Fruit fly (Drosophila melanogaster) whole organism, embryonic: ENCODE measurements around the gene CG10510.

Source experiments
- BEAF-32 ChIP-seq: fragments of 200-800 bp; sonication (Bioruptor generic); optimal IDR thresholded peaks from 3 replicates; lab custom pipeline; 2017; ENCODE audit warnings: missing biosample characterization, missing genetic modification characterization, mild to moderate bottlenecking, moderate library complexity, missing genetic modification reagents
- Bdp1 ChIP-seq: fragments of 200-800 bp; sonication (Bioruptor generic); optimal IDR thresholded peaks from 3 replicates; lab custom pipeline; 2016; ENCODE audit warnings: missing biosample characterization, missing genetic modification characterization
- CG10654 ChIP-seq: fragments of 200-800 bp; sonication (Bioruptor generic); optimal IDR thresholded peaks from 2 replicates; lab custom pipeline; 2016; ENCODE audit warnings: missing biosample characterization, missing genetic modification characterization
- CG11504 ChIP-seq: fragments of 200-800 bp; sonication (Bioruptor generic); optimal IDR thresholded peaks from 3 replicates; lab custom pipeline; 2019; ENCODE audit warnings: missing biosample characterization, mild to moderate bottlenecking, missing genetic modification characterization, moderate library complexity
- CG12659 ChIP-seq: fragments of 200-800 bp; sonication (Bioruptor generic); optimal IDR thresholded peaks from 3 replicates; lab custom pipeline; 2017; ENCODE audit warnings: mild to moderate bottlenecking, missing biosample characterization, missing genetic modification reagents, missing genetic modification characterization
- CG15073 ChIP-seq: fragments of 200-800 bp; sonication (Bioruptor generic); optimal IDR thresholded peaks from 2 replicates; lab custom pipeline; 2016; ENCODE audit warnings: missing biosample characterization, missing genetic modification characterization
- CG18262 ChIP-seq: fragments of 200-800 bp; optimal IDR thresholded peaks from 3 replicates; lab custom pipeline; 2019; ENCODE audit warnings: missing biosample characterization, mild to moderate bottlenecking, missing genetic modification characterization, moderate library complexity
- CG2116 ChIP-seq: fragments of 200-800 bp; sonication (Bioruptor generic); optimal IDR thresholded peaks from 3 replicates; lab custom pipeline; 2018; ENCODE audit warnings: missing biosample characterization, mild to moderate bottlenecking, missing genetic modification characterization
- CG2129 ChIP-seq: fragments of 200-800 bp; sonication (Bioruptor generic); IDR thresholded peaks from 2 replicates; pipeline ENCODE4 v1.3.6; 2022; ENCODE audit warnings: missing biosample characterization, missing genetic modification characterization; ENCODE audit not compliant: partially characterized antibody
- CG2889 ChIP-seq: fragments of 200-800 bp; sonication (Bioruptor generic); IDR thresholded peaks from 3 replicates; pipeline ENCODE4 v1.3.6; 2022; ENCODE audit warnings: missing biosample characterization, missing genetic modification characterization
- CG3065 ChIP-seq: fragments of 200-800 bp; sonication (Bioruptor generic); optimal IDR thresholded peaks from 2 replicates; lab custom pipeline; 2016; ENCODE audit warnings: missing biosample characterization, missing genetic modification characterization
- CG31441 ChIP-seq: fragments of 200-800 bp; sonication (Bioruptor generic); IDR thresholded peaks from 2 replicates; pipeline ENCODE4 v1.3.6; 2022; ENCODE audit warnings: missing biosample characterization, missing genetic modification characterization
- CG3995 ChIP-seq: fragments of 200-800 bp; sonication (Bioruptor generic); optimal IDR thresholded peaks from 3 replicates; lab custom pipeline; 2016; ENCODE audit warnings: missing biosample characterization, missing genetic modification characterization
- CG4730 ChIP-seq: fragments of 200-800 bp; sonication (Bioruptor generic); IDR thresholded peaks from 2 replicates; pipeline ENCODE4 v1.3.6; 2022; ENCODE audit warnings: missing biosample characterization, missing genetic modification characterization
- CG5245 ChIP-seq: fragments of 200-800 bp; sonication (Bioruptor generic); optimal IDR thresholded peaks from 3 replicates; lab custom pipeline; 2016; ENCODE audit warnings: missing biosample characterization, missing genetic modification characterization
- CG9797 ChIP-seq: fragments of 200-800 bp; sonication (Bioruptor generic); optimal IDR thresholded peaks from 3 replicates; lab custom pipeline; 2018; ENCODE audit warnings: missing biosample characterization, mild to moderate bottlenecking, missing genetic modification characterization
- E2f1 ChIP-seq: fragments of 200-800 bp; sonication (Bioruptor generic); IDR thresholded peaks from 2 replicates; pipeline ENCODE4 v1.3.6; 2022; ENCODE audit warnings: missing biosample characterization, missing genetic modification characterization
- Ets97D ChIP-seq: fragments of 200-800 bp; sonication (Bioruptor generic); optimal IDR thresholded peaks from 3 replicates; lab custom pipeline; 2016; ENCODE audit warnings: missing biosample characterization, missing genetic modification characterization
- Fer3 ChIP-seq: fragments of 200-800 bp; sonication (Bioruptor generic); optimal IDR thresholded peaks from 2 replicates; lab custom pipeline; 2018; ENCODE audit warnings: missing biosample characterization, mild to moderate bottlenecking, missing genetic modification characterization, moderate library complexity
- Hmr ChIP-seq: fragments of 200-800 bp; sonication (Bioruptor generic); optimal IDR thresholded peaks from 3 replicates; lab custom pipeline; 2017; ENCODE audit warnings: mild to moderate bottlenecking, missing biosample characterization, missing genetic modification reagents, missing genetic modification characterization
- Hr51 ChIP-seq, 2 experiments: fragments of 200-800 bp; sonication (Bioruptor generic); optimal IDR thresholded peaks; 2 replicates in 1 of 2; 3 replicates in 1 of 2; lab custom pipeline; 2016 to 2018; ENCODE audit warnings: missing biosample characterization in 2 of 2, missing genetic modification characterization in 2 of 2, mild to moderate bottlenecking in 1 of 2, moderate library complexity in 1 of 2
- Jarid2 ChIP-seq: fragments of 200-800 bp; sonication (Bioruptor generic); optimal IDR thresholded peaks from 3 replicates; lab custom pipeline; 2017; ENCODE audit warnings: mild to moderate bottlenecking, missing biosample characterization, missing genetic modification reagents, missing genetic modification characterization
- Mes4 ChIP-seq: fragments of 200-800 bp; sonication (Bioruptor generic); optimal IDR thresholded peaks from 2 replicates; lab custom pipeline; 2016; ENCODE audit warnings: missing biosample characterization, missing genetic modification characterization
- Mrtf ChIP-seq: fragments of 200-800 bp; sonication (Bioruptor generic); IDR thresholded peaks from 3 replicates; pipeline ENCODE4 v1.3.6; 2022; ENCODE audit warnings: missing biosample characterization, missing genetic modification characterization
- Poxn ChIP-seq: fragments of 200-800 bp; sonication (Bioruptor generic); IDR thresholded peaks from 2 replicates; pipeline ENCODE4 v1.3.6; 2022; ENCODE audit warnings: missing biosample characterization, missing genetic modification characterization
- Sox100B ChIP-seq: fragments of 200-800 bp; sonication (Bioruptor generic); optimal IDR thresholded peaks from 3 replicates; lab custom pipeline; 2018; ENCODE audit warnings: missing biosample characterization, mild to moderate bottlenecking, missing genetic modification characterization
- Trl ChIP-seq, 3 experiments: fragments of >200 bp in 2 of 3; fragments of 200-800 bp in 1 of 3; sonication (Bioruptor generic) in 1 of 3; optimal IDR thresholded peaks; 2 replicates in 1 of 3; 3 replicates in 2 of 3; lab custom pipeline; 2016 to 2017; ENCODE audit warnings: missing biosample characterization in 1 of 3, missing genetic modification characterization in 1 of 3
- Xrp1 ChIP-seq: fragments of 200-800 bp; sonication (Bioruptor generic); IDR thresholded peaks from 2 replicates; pipeline ENCODE4 v1.3.6; 2022; ENCODE audit warnings: missing biosample characterization, missing genetic modification characterization
- cato ChIP-seq: fragments of 200-800 bp; sonication (Bioruptor generic); optimal IDR thresholded peaks from 2 replicates; lab custom pipeline; 2016; ENCODE audit warnings: missing biosample characterization, missing genetic modification characterization, borderline replicate concordance
- chm ChIP-seq: fragments of 200-800 bp; sonication (Bioruptor generic); IDR thresholded peaks from 2 replicates; pipeline ENCODE4 v1.3.6; 2022; ENCODE audit warnings: missing biosample characterization, missing genetic modification characterization
- ci ChIP-seq: fragments of 200-800 bp; sonication (Bioruptor generic); IDR thresholded peaks from 3 replicates; pipeline ENCODE4 v1.3.6; 2022; ENCODE audit warnings: missing biosample characterization, missing genetic modification characterization
- crc ChIP-seq: fragments of 200-800 bp; sonication (Bioruptor generic); optimal IDR thresholded peaks from 2 replicates; lab custom pipeline; 2016; ENCODE audit warnings: missing biosample characterization, missing genetic modification characterization
- dimm ChIP-seq: fragments of 200-800 bp; sonication (Bioruptor generic); IDR thresholded peaks from 2 replicates; pipeline ENCODE4 v1.3.6; 2022; ENCODE audit warnings: missing biosample characterization, missing genetic modification characterization
- ems ChIP-seq: fragments of 200-800 bp; sonication (Bioruptor generic); optimal IDR thresholded peaks from 3 replicates; lab custom pipeline; 2016; ENCODE audit warnings: missing biosample characterization, missing genetic modification characterization
- ewg ChIP-seq: fragments of 200-800 bp; sonication (Bioruptor generic); optimal IDR thresholded peaks from 3 replicates; lab custom pipeline; 2017; ENCODE audit warnings: mild to moderate bottlenecking, missing biosample characterization, missing genetic modification reagents, missing genetic modification characterization
- fd64A ChIP-seq: fragments of 200-800 bp; sonication (Bioruptor generic); optimal IDR thresholded peaks from 3 replicates; lab custom pipeline; 2018; ENCODE audit warnings: missing biosample characterization, mild to moderate bottlenecking, missing genetic modification characterization
- gcm2 ChIP-seq: fragments of 200-800 bp; sonication (Bioruptor generic); optimal IDR thresholded peaks from 2 replicates; lab custom pipeline; 2016; ENCODE audit warnings: missing biosample characterization, missing genetic modification characterization
- gem ChIP-seq: fragments of 200-800 bp; sonication (Bioruptor generic); optimal IDR thresholded peaks from 2 replicates; lab custom pipeline; 2019; ENCODE audit warnings: missing biosample characterization, mild to moderate bottlenecking, missing genetic modification characterization, moderate library complexity
- h ChIP-seq: fragments of >200 bp; optimal IDR thresholded peaks from 2 replicates; lab custom pipeline; 2017
- ind ChIP-seq: fragments of 200-800 bp; sonication (Bioruptor generic); optimal IDR thresholded peaks from 3 replicates; lab custom pipeline; 2016; ENCODE audit warnings: missing biosample characterization, missing genetic modification characterization
- jigr1 ChIP-seq: fragments of 200-800 bp; sonication (Bioruptor generic); IDR thresholded peaks from 3 replicates; pipeline ENCODE4 v1.3.6; 2022; ENCODE audit warnings: missing biosample characterization, missing genetic modification characterization
- kah ChIP-seq: fragments of 200-800 bp; sonication (Bioruptor generic); optimal IDR thresholded peaks from 2 replicates; lab custom pipeline; 2018; ENCODE audit warnings: missing biosample characterization, mild to moderate bottlenecking, missing genetic modification characterization
- kay ChIP-seq: fragments of 200-800 bp; sonication (Bioruptor generic); optimal IDR thresholded peaks from 2 replicates; lab custom pipeline; 2016; ENCODE audit warnings: missing biosample characterization, missing genetic modification characterization
- lilli ChIP-seq: fragments of 200-800 bp; sonication (Bioruptor generic); optimal IDR thresholded peaks from 3 replicates; lab custom pipeline; 2016; ENCODE audit warnings: missing biosample characterization, missing genetic modification characterization
- mam ChIP-seq: fragments of 200-800 bp; sonication (Bioruptor generic); optimal IDR thresholded peaks from 3 replicates; lab custom pipeline; 2016; ENCODE audit warnings: missing biosample characterization, missing genetic modification characterization
- nmo ChIP-seq: fragments of 200-800 bp; sonication (Bioruptor generic); optimal IDR thresholded peaks from 2 replicates; lab custom pipeline; 2018; ENCODE audit warnings: missing biosample characterization, mild to moderate bottlenecking, missing genetic modification characterization, moderate library complexity
- run ChIP-seq: fragments of 200-800 bp; sonication (Bioruptor generic); optimal IDR thresholded peaks from 3 replicates; lab custom pipeline; 2018; ENCODE audit warnings: missing biosample characterization, mild to moderate bottlenecking, missing genetic modification characterization
- salm ChIP-seq: fragments of 200-800 bp; sonication (Bioruptor generic); optimal IDR thresholded peaks from 2 replicates; lab custom pipeline; 2018; ENCODE audit warnings: missing biosample characterization, mild to moderate bottlenecking, missing genetic modification characterization
- seq ChIP-seq: fragments of 200-800 bp; sonication (Bioruptor generic); IDR thresholded peaks from 2 replicates; pipeline ENCODE4 v1.3.6; 2022; ENCODE audit warnings: missing biosample characterization, missing genetic modification characterization
- shn ChIP-seq: fragments of 200-800 bp; sonication (Bioruptor generic); optimal IDR thresholded peaks from 3 replicates; lab custom pipeline; 2016; ENCODE audit warnings: missing biosample characterization, missing genetic modification characterization
- toy ChIP-seq: fragments of 200-800 bp; sonication (Bioruptor generic); IDR thresholded peaks from 2 replicates; pipeline ENCODE4 v1.3.6; 2022; ENCODE audit warnings: missing biosample characterization, missing genetic modification characterization
- zen ChIP-seq: fragments of 200-800 bp; sonication (Bioruptor generic); optimal IDR thresholded peaks from 3 replicates; lab custom pipeline; 2018; ENCODE audit warnings: missing biosample characterization, mild to moderate bottlenecking, missing genetic modification characterization, moderate library complexity

CG10510 gene

dm6 chr3L:21196563-21196962, 13.3 kb downstream of the CG10510 start, which contains the start of the genes Targ3 and park (continued):
- TF ChIP-seq crc (GFP tag; lab: Kevin White, UChicago) (no peak), CG3995 (GFP tag; lab: Kevin White, UChicago) (no peak), CG31441 (GFP tag; lab: Robert Waterston, UW) (no peak), CG2129 (no peak), h (no peak), Trl (optimal IDR thresholded peaks at IDR 0.05; lab: Kevin White, UChicago) (no peak), Trl (GFP tag; optimal IDR thresholded peaks at IDR 0.05; lab: Kevin White, UChicago) (no peak), ems (GFP tag; lab: Kevin White, UChicago) (peak; percentile 40), seq (GFP tag; lab: Robert Waterston, UW) (no peak), salm (tag; lab: Kevin White, UChicago) (no peak), Ets97D (GFP tag; lab: Kevin White, UChicago) (peak; percentile 53), ci (peak; percentile 64; the same call in 1 of the 3 replicates), kah (no peak), CG3065 (GFP tag; lab: Kevin White, UChicago) (no peak), CG11504 (peak; percentile 17), CG12659 (GFP tag; lab: Kevin White, UChicago) (peak; percentile 60), gem (peak; percentile 20), BEAF-32 (peak; percentile 33), Hmr (GFP tag; lab: Kevin White, UChicago) (peak; percentile 49), ind (GFP tag; lab: Kevin White, UChicago) (no peak), CG18262 (tag; lab: Kevin White, UChicago) (no peak), Xrp1 (GFP tag; lab: Robert Waterston, UW) (no peak), kay (no peak), Mrtf (GFP tag; lab: Robert Waterston, UW) (no peak), fd64A (GFP tag; lab: Kevin White, UChicago) (peak; percentile 25), CG4730 (GFP tag; lab: Robert Waterston, UW) (no peak), Poxn (no peak), shn (GFP tag; lab: Kevin White, UChicago) (peak; percentile 39), ewg (peak; percentile 11), CG5245 (no peak), cato (GFP tag; lab: Kevin White, UChicago) (no peak), gcm2 (no peak), lilli (GFP tag; lab: Kevin White, UChicago) (peak; percentile 61), nmo (GFP tag; lab: Kevin White, UChicago) (peak; percentile 7), CG2889 (no peak), Sox100B (no peak), run (tag; lab: Kevin White, UChicago) (no peak), toy (no peak), Mes4 (GFP tag; lab: Kevin White, UChicago) (peak; percentile 2), CG15073 (no peak), zen (tag; lab: Kevin White, UChicago) (no peak), CG10654 (GFP tag; lab: Kevin White, UChicago) (no peak), Jarid2 (GFP tag; lab: Kevin White, UChicago) (no peak), CG2116 (GFP tag; lab: Kevin White, UChicago) (peak; percentile 35), CG9797 (peak; percentile 9), Fer3 (tag; lab: Kevin White, UChicago) (no peak), mam (peak; percentile 27), dimm (no peak), Bdp1 (GFP tag; lab: Kevin White, UChicago) (peak; percentile 2), Hr51 (GFP tag; optimal IDR thresholded peaks at IDR 0.05; lab: Kevin White, UChicago) (peak in 1 of 2 experiments; percentile 48), jigr1 (GFP tag; lab: Robert Waterston, UW) (no peak), chm (GFP tag; lab: Robert Waterston, UW) (no peak), E2f1 (GFP tag; lab: Robert Waterston, UW) (no peak)
